Fruit fly (Drosophila melanogaster) whole organism, wandering third instar larva: Measurements from ENCODE around the gene CG8001.

Experiments used
- Abd-B ChIP-seq: fragments of >200 bp; optimal IDR thresholded peaks from 2 replicates; lab custom pipeline; 2017; ENCODE audit warnings: missing biosample characterization, missing genetic modification characterization
- CG32264 ChIP-seq: fragments of 200-800 bp; sonication (Bioruptor generic); optimal IDR thresholded peaks from 2 replicates; lab custom pipeline; 2016; ENCODE audit warnings: missing biosample characterization, missing genetic modification characterization
- CG9705 ChIP-seq: fragments of 200-800 bp; sonication (Bioruptor generic); optimal IDR thresholded peaks from 2 replicates; lab custom pipeline; 2018; ENCODE audit warnings: missing biosample characterization, mild to moderate bottlenecking, missing genetic modification characterization
- CrebA ChIP-seq: fragments of 200-800 bp; sonication (Bioruptor generic); optimal IDR thresholded peaks from 2 replicates; lab custom pipeline; 2016; ENCODE audit warnings: missing biosample characterization, mild to moderate bottlenecking, missing genetic modification characterization, borderline replicate concordance
- Dfd ChIP-seq: fragments of >200 bp; optimal IDR thresholded peaks from 2 replicates; lab custom pipeline; 2017; ENCODE audit warnings: missing biosample characterization, missing genetic modification characterization
- Dif ChIP-seq: fragments of 200-275, 200-300 bp; sonication (Bioruptor generic); optimal IDR thresholded peaks from 2 replicates; lab custom pipeline; 2018; ENCODE audit warnings: missing biosample characterization, missing genetic modification characterization; ENCODE audit not compliant: partially characterized antibody
- GATAd ChIP-seq: sonication (Bioruptor generic); optimal IDR thresholded peaks from 2 replicates; lab custom pipeline; 2016; ENCODE audit warnings: missing biosample characterization, missing genetic modification characterization
- HLH106 ChIP-seq: fragments of 200-800 bp; optimal IDR thresholded peaks from 3 replicates; lab custom pipeline; 2019; ENCODE audit warnings: missing biosample characterization, mild to moderate bottlenecking, missing genetic modification characterization, moderate library complexity
- Hnf4 ChIP-seq: fragments of 200-800 bp; sonication (Bioruptor generic); optimal IDR thresholded peaks from 2 replicates; lab custom pipeline; 2016; ENCODE audit warnings: missing biosample characterization, mild to moderate bottlenecking, missing genetic modification characterization
- Hr78 ChIP-seq: fragments of >200 bp; optimal IDR thresholded peaks from 2 replicates; lab custom pipeline; 2017; ENCODE audit warnings: missing biosample characterization, missing genetic modification characterization
- Hr83 ChIP-seq: fragments of 200-300 bp; sonication (Bioruptor generic); optimal IDR thresholded peaks from 2 replicates; lab custom pipeline; 2016; ENCODE audit warnings: missing biosample characterization, mild to moderate bottlenecking, missing genetic modification characterization, moderate library complexity; ENCODE audit not compliant: poor library complexity, severe bottlenecking
- Jra ChIP-seq: sonication (Bioruptor generic); optimal IDR thresholded peaks from 2 replicates; lab custom pipeline; 2016; ENCODE audit warnings: missing biosample characterization, missing genetic modification characterization
- Mio ChIP-seq: sonication (Bioruptor generic); optimal IDR thresholded peaks from 2 replicates; lab custom pipeline; 2016; ENCODE audit warnings: missing biosample characterization, missing genetic modification characterization
- Myc ChIP-seq: fragments of >200 bp; optimal IDR thresholded peaks from 2 replicates; lab custom pipeline; 2017
- N ChIP-seq: fragments of >200 bp; optimal IDR thresholded peaks from 2 replicates; lab custom pipeline; 2018; ENCODE audit warnings: missing biosample characterization, missing external identifiers, missing genetic modification characterization
- OdsH ChIP-seq: fragments of 200-800 bp; sonication (Bioruptor generic); optimal IDR thresholded peaks from 2 replicates; lab custom pipeline; 2016; ENCODE audit warnings: missing biosample characterization, mild to moderate bottlenecking, missing genetic modification characterization
- Rel ChIP-seq, 2 experiments: fragments of 200-800 bp; sonication (Bioruptor generic) in 1 of 2; optimal IDR thresholded peaks; 2 replicates in 1 of 2; 3 replicates in 1 of 2; lab custom pipeline; 2016 to 2019; ENCODE audit warnings: mild to moderate bottlenecking in 2 of 2, missing biosample characterization in 2 of 2, missing genetic modification characterization in 2 of 2, moderate library complexity in 1 of 2
- Sp1 ChIP-seq: fragments of 200-800 bp; sonication (Bioruptor generic); optimal IDR thresholded peaks from 3 replicates; lab custom pipeline; 2019; ENCODE audit warnings: missing biosample characterization, mild to moderate bottlenecking, missing genetic modification characterization, moderate library complexity
- Vsx2 ChIP-seq: fragments of 200-300, 225-300 bp; sonication (Bioruptor generic); optimal IDR thresholded peaks from 2 replicates; lab custom pipeline; 2018; ENCODE audit warnings: missing biosample characterization, missing genetic modification characterization; ENCODE audit not compliant: partially characterized antibody
- br ChIP-seq: fragments of 200-800 bp; sonication (Bioruptor generic); optimal IDR thresholded peaks from 2 replicates; lab custom pipeline; 2016; ENCODE audit warnings: missing biosample characterization, missing genetic modification characterization
- brk ChIP-seq: fragments of 200-800 bp; sonication (Bioruptor generic); optimal IDR thresholded peaks from 2 replicates; lab custom pipeline; 2016; ENCODE audit warnings: missing biosample characterization, mild to moderate bottlenecking, missing genetic modification characterization
- dl ChIP-seq, 2 experiments: fragments of 175-275, 200-275 bp in 1 of 2; fragments of 200-275 bp in 1 of 2; sonication (Bioruptor generic); optimal IDR thresholded peaks; lab custom pipeline; 2018; ENCODE audit warnings: mild to moderate bottlenecking in 2 of 2, missing biosample characterization in 2 of 2, missing genetic modification characterization in 2 of 2, moderate library complexity in 2 of 2; ENCODE audit not compliant: partially characterized antibody in 2 of 2, insufficient read depth in 1 of 2
- dmrt93B ChIP-seq: fragments of 200-800 bp; sonication (Bioruptor generic); optimal IDR thresholded peaks from 2 replicates; lab custom pipeline; 2018; ENCODE audit warnings: missing biosample characterization, mild to moderate bottlenecking, missing genetic modification characterization
- ey ChIP-seq: fragments of 200-800 bp; sonication (Bioruptor generic); optimal IDR thresholded peaks from 2 replicates; lab custom pipeline; 2016; ENCODE audit warnings: missing biosample characterization, missing genetic modification characterization
- foxo ChIP-seq, 2 experiments: fragments of 200-800 bp; sonication (Bioruptor generic); optimal IDR thresholded peaks; 2 replicates in 1 of 2; 3 replicates in 1 of 2; lab custom pipeline; 2016 to 2017; ENCODE audit warnings: missing biosample characterization in 2 of 2, missing genetic modification characterization in 2 of 2
- fru ChIP-seq: fragments of 200-800 bp; sonication (Bioruptor generic); optimal IDR thresholded peaks from 3 replicates; lab custom pipeline; 2016; ENCODE audit warnings: missing biosample characterization, mild to moderate bottlenecking, missing genetic modification characterization
- h ChIP-seq: fragments of 200-800 bp; sonication (Bioruptor generic); optimal IDR thresholded peaks from 3 replicates; lab custom pipeline; 2016; ENCODE audit warnings: missing biosample characterization, mild to moderate bottlenecking, missing genetic modification characterization
- jim ChIP-seq: fragments of 175-275, 200-325 bp; sonication (Bioruptor generic); optimal IDR thresholded peaks from 2 replicates; lab custom pipeline; 2016; ENCODE audit warnings: missing biosample characterization, mild to moderate bottlenecking, missing genetic modification characterization
- lola ChIP-seq: fragments of >200 bp; optimal IDR thresholded peaks from 2 replicates; lab custom pipeline; 2017; ENCODE audit warnings: missing biosample characterization, missing genetic modification characterization
- pan ChIP-seq: fragments of >200 bp; optimal IDR thresholded peaks from 2 replicates; lab custom pipeline; 2017
- psq ChIP-seq: fragments of 200-800 bp; sonication (Bioruptor generic); optimal IDR thresholded peaks from 3 replicates; lab custom pipeline; 2017; ENCODE audit warnings: missing biosample characterization, mild to moderate bottlenecking, missing genetic modification characterization, moderate library complexity
- sv ChIP-seq: fragments of 200-800 bp; sonication (Bioruptor generic); optimal IDR thresholded peaks from 3 replicates; lab custom pipeline; 2016; ENCODE audit warnings: missing biosample characterization, missing genetic modification characterization
- tai ChIP-seq: sonication (Bioruptor generic); optimal IDR thresholded peaks from 2 replicates; lab custom pipeline; 2016; ENCODE audit warnings: missing biosample characterization, missing genetic modification characterization
- usp ChIP-seq: fragments of >200 bp; optimal IDR thresholded peaks from 2 replicates; lab custom pipeline; 2017; ENCODE audit warnings: missing biosample characterization, missing genetic modification characterization
- woc ChIP-seq: sonication (Bioruptor generic); optimal IDR thresholded peaks from 2 replicates; lab custom pipeline; 2016; ENCODE audit warnings: missing biosample characterization, mild to moderate bottlenecking, missing genetic modification characterization

CG8001 gene

dm6 chr3L:1741655-1742551, 14.1 kb upstream of the CG8001 start:
- TF ChIP-seq woc (GFP tag; lab: Kevin White, UChicago) = peak; percentile 0
- TF ChIP-seq Rel (GFP tag; optimal IDR thresholded peaks at IDR 0.05; lab: Kevin White, UChicago) = no peak
- TF ChIP-seq Rel (tag; optimal IDR thresholded peaks at IDR 0.05; lab: Kevin White, UChicago) = peak; percentile 23
- peak; percentile 46 for TF ChIP-seq Dif (GFP tag; lab: Kevin White, UChicago)
- no peak for TF ChIP-seq br (GFP tag; lab: Kevin White, UChicago)
- TF ChIP-seq Sp1 (GFP tag; lab: Kevin White, UChicago) = peak; percentile 1
- no peak for TF ChIP-seq psq (GFP tag; lab: Kevin White, UChicago)
- no peak for TF ChIP-seq Vsx2 (GFP tag; lab: Kevin White, UChicago)
- TF ChIP-seq usp (GFP tag; lab: Kevin White, UChicago) = no peak
- TF ChIP-seq, all 38 proteins: peak for 4

dm6 chr3L:1742552-1743097, 13.3 kb upstream of the CG8001 start:
- TF ChIP-seq Hr83 (GFP tag; lab: Kevin White, UChicago) (peak; percentile 46), brk (GFP tag; lab: Kevin White, UChicago) (no peak), Hnf4 (GFP tag; lab: Kevin White, UChicago) (peak; percentile 32)

DNA sequence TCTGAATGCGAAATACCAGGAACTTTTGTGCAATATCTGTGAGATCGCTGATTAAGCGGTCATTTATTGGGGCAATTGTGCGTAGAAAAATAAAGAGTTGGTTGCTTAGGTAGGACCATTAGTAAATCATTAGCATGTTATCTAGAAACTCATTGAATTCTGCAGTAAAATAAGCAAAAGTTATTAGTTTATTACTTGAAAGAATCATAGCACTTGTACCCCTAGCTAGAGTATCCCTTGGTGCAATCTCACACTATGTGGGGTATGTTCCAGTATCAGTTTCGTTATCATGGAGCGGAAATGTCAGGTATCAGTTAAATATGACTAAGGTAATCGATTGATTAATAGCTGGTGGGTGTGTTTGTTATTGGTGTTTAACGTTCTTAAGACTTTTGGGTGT, 10.5 kb upstream of the CG8001 start:
- no peak for TF ChIP-seq CG32264 (GFP tag; lab: Kevin White, UChicago)
- no peak for TF ChIP-seq Dfd (GFP tag; lab: Kevin White, UChicago)
- TF ChIP-seq CG9705 (GFP tag; lab: Kevin White, UChicago) = no peak
- no peak for TF ChIP-seq ey (GFP tag; lab: Kevin White, UChicago)
- no peak for TF ChIP-seq Vsx2 (GFP tag; lab: Kevin White, UChicago)
- TF ChIP-seq foxo (GFP tag; optimal IDR thresholded peaks at IDR 0.05; lab: Kevin White, UChicago) = no peak
- no peak for TF ChIP-seq br (GFP tag; lab: Kevin White, UChicago)
- no peak for TF ChIP-seq usp (GFP tag; lab: Kevin White, UChicago)
- TF ChIP-seq h = no peak
- TF ChIP-seq pan = no peak
- no peak for TF ChIP-seq fru (GFP tag; lab: Kevin White, UChicago)
- TF ChIP-seq HLH106 = no peak
- no peak for TF ChIP-seq N

DNA sequence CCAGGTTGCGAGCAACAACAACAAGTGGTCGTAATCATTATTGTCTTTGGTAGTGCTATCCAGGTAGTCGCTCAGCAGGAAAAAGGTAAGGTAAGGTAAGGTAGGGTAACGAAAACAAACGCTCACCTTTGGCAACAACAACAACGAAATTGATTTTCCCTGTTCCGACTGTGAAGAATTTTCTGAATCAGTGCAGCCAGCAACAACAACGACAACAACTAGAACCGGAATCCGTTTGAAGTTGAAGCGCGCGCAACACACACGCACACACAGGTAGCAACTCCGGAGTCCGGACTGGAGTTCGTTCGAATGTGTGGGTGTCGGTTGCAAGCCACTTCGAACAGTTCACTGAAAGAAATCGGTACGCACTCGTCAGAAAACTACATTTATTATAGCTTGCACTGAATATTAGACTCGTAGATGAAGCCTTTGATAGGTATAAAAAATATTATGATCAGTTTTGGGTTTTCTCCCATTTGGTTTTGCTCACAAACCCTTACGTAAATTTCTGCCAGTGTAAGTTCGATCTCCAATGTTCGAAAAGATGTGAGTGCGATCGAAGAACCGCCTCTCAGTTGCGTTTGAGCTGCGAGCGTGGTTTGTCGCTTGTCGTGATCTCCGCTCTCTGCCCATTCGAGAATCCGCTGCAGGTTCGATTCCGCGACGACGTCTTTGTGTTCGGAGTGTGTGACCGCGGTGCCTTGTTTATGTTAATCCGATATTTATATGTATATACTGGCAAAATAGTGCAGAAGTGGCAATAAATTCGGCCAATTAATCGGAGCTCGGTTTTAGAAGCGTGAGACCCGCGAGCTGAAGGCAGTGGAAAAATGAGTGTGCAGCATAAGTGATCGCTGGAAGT, 9.4 kb upstream of the CG8001 start, which contains the start of gene CG13921:
TSS of gene CG13921 (plus strand) at position 570 of the 862 bp plus-strand sequence.
- TF ChIP-seq sv (GFP tag; lab: Kevin White, UChicago) (peak; percentile 99), Dfd (GFP tag; lab: Kevin White, UChicago) (no peak), CrebA (no peak), HLH106 (peak; percentile 100), Mio (peak; percentile 88), Rel (GFP tag; optimal IDR thresholded peaks at IDR 0.05; lab: Kevin White, UChicago) (peak; percentile 97), Rel (tag; optimal IDR thresholded peaks at IDR 0.05; lab: Kevin White, UChicago) (peak; percentile 93), Myc (lab: Kevin White, UChicago) (no peak), Sp1 (GFP tag; lab: Kevin White, UChicago) (peak; percentile 99), h (peak; percentile 100), Jra (GFP tag; lab: Kevin White, UChicago) (peak; percentile 98), GATAd (GFP tag; lab: Kevin White, UChicago) (peak; percentile 94), CG9705 (GFP tag; lab: Kevin White, UChicago) (peak; percentile 99), fru (GFP tag; lab: Kevin White, UChicago) (peak; percentile 99), Hr78 (no peak), usp (GFP tag; lab: Kevin White, UChicago) (no peak), ey (GFP tag; lab: Kevin White, UChicago) (peak; percentile 99), Dif (GFP tag; lab: Kevin White, UChicago) (peak; percentile 4), psq (GFP tag; lab: Kevin White, UChicago) (peak; percentile 97), brk (GFP tag; lab: Kevin White, UChicago) (no peak), tai (no peak), woc (GFP tag; lab: Kevin White, UChicago) (peak; percentile 98), lola (no peak), dmrt93B (GFP tag; lab: Kevin White, UChicago) (peak; percentile 99), OdsH (GFP tag; lab: Kevin White, UChicago) (peak; percentile 99), jim (peak; percentile 33), Hnf4 (GFP tag; lab: Kevin White, UChicago) (peak; percentile 99), Vsx2 (GFP tag; lab: Kevin White, UChicago) (no peak), CG32264 (GFP tag; lab: Kevin White, UChicago) (peak; percentile 99), pan (no peak), dl (GFP tag; optimal IDR thresholded peaks at IDR 0.05; lab: Kevin White, UChicago; ENCODE audit: insufficient read depth in 1 of 2, partially characterized antibody in 2 of 2) (no peak), Hr83 (GFP tag; lab: Kevin White, UChicago) (peak; percentile 95), N (no peak), Abd-B (GFP tag; lab: Kevin White, UChicago) (no peak)
